Fruit fly (Drosophila melanogaster): ENCODE results near the gene CG32024.

Gene CG32024

DNA sequence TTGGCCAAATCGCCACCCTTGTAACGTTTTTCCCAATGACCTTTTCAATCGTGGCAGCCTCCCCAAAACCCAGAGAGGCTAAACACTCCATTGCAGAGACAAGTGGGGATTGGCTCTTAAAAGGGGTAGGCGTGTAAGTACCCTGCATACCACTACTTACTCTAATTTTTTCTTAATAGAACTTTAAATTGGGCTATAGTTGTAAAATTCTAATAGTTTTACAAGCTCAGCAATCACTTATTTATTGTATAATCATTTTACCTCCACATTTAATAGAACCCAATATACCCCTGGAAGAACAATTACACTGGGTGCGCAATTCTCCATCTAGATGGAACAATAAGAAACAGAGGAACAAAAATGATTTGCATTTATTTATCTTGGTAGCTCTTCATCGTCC lies 34.4 kb downstream of the CG32024 start (continued):
- TF ChIP-seq vvl (GFP tag; IDR thresholded peaks at IDR 0.05) (peak; percentile 88), CG17912 (GFP tag; optimal IDR thresholded peaks at IDR 0.05) (no peak), CG8924 (tag; optimal IDR thresholded peaks at IDR 0.05) (peak; percentile 80), CG14441 (GFP tag; IDR thresholded peaks at IDR 0.05) (peak; percentile 69), Atf6 (GFP tag; IDR thresholded peaks at IDR 0.05) (peak; percentile 78), ac (GFP tag; optimal IDR thresholded peaks at IDR 0.05) (no peak), Dek (tag; optimal IDR thresholded peaks at IDR 0.05) (peak; percentile 62), wdn (GFP tag; IDR thresholded peaks at IDR 0.05) (peak; percentile 47), tin (GFP tag; optimal IDR thresholded peaks at IDR 0.05) (peak; percentile 55), CG17612 (GFP tag; IDR thresholded peaks at IDR 0.05) (peak; percentile 51; the same call in 1 of the 2 replicates), twi (tag; optimal IDR thresholded peaks at IDR 0.05) (peak; percentile 42), Myb (GFP tag; optimal IDR thresholded peaks at IDR 0.05) (peak; percentile 40), Hr78 (GFP tag; optimal IDR thresholded peaks at IDR 0.05) (no peak), Doc2 (GFP tag; IDR thresholded peaks at IDR 0.05) (no peak), CTCF (GFP tag; optimal IDR thresholded peaks at IDR 0.05) (no peak), CG34224 (GFP tag; IDR thresholded peaks at IDR 0.05; ENCODE audit: partially characterized antibody) (no peak), CG1792 (GFP tag; optimal IDR thresholded peaks at IDR 0.05) (peak; percentile 14), en (GFP tag; optimal IDR thresholded peaks at IDR 0.05) (peak; percentile 39), CG18262 (tag; optimal IDR thresholded peaks at IDR 0.05) (peak; percentile 77), peb (GFP tag; IDR thresholded peaks at IDR 0.05) (peak; percentile 60; the same call in 1 of the 2 replicates), CG32772 (GFP tag; IDR thresholded peaks at IDR 0.05) (peak; percentile 74), Bteb2 (GFP tag; optimal IDR thresholded peaks at IDR 0.05) (peak; percentile 37), CG5953 (GFP tag; IDR thresholded peaks at IDR 0.05) (peak; percentile 66), Hr39 (optimal IDR thresholded peaks at IDR 0.05) (no peak), bsh (GFP tag; optimal IDR thresholded peaks at IDR 0.05) (peak in 1 of 2 experiments; percentile 85), Lhr (GFP tag; optimal IDR thresholded peaks at IDR 0.05) (peak; percentile 37), CG4730 (GFP tag; IDR thresholded peaks at IDR 0.05) (peak; percentile 74), CG3407 (GFP tag; optimal IDR thresholded peaks at IDR 0.05) (no peak), CG10979 (tag; optimal IDR thresholded peaks at IDR 0.05) (peak; percentile 79), tx (GFP tag; optimal IDR thresholded peaks at IDR 0.05) (peak; percentile 41), Hr51 (GFP tag; optimal IDR thresholded peaks at IDR 0.05) (peak in 1 of 2 experiments; percentile 81), jumu (GFP tag; optimal IDR thresholded peaks at IDR 0.05) (peak; percentile 34), CG7745 (tag; optimal IDR thresholded peaks at IDR 0.05) (no peak), HmgD (GFP tag; optimal IDR thresholded peaks at IDR 0.05) (no peak), CG2712 (tag; optimal IDR thresholded peaks at IDR 0.05) (peak; percentile 85), CG18011 (GFP tag; optimal IDR thresholded peaks at IDR 0.05) (peak; percentile 25), emc (GFP tag; optimal IDR thresholded peaks at IDR 0.05) (peak; percentile 25), br (optimal IDR thresholded peaks at IDR 0.05) (no peak), toy (GFP tag; IDR thresholded peaks at IDR 0.05) (no peak), B-H2 (GFP tag; optimal IDR thresholded peaks at IDR 0.05) (no peak), CG32532 (GFP tag; IDR thresholded peaks at IDR 0.05) (peak; percentile 75), kni (GFP tag; optimal IDR thresholded peaks at IDR 0.05) (no peak), CG7372 (GFP tag; IDR thresholded peaks at IDR 0.05) (peak; percentile 73), Max (GFP tag; optimal IDR thresholded peaks at IDR 0.05) (peak; percentile 45), TFAM (GFP tag; optimal IDR thresholded peaks at IDR 0.05) (no peak), btn (GFP tag; optimal IDR thresholded peaks at IDR 0.05) (peak; percentile 31), Fer3 (tag; optimal IDR thresholded peaks at IDR 0.05) (peak; percentile 79), CG8281 (tag; optimal IDR thresholded peaks at IDR 0.05) (peak; percentile 28), jing (GFP tag; optimal IDR thresholded peaks at IDR 0.05) (peak; percentile 62), bcd (GFP tag; optimal IDR thresholded peaks at IDR 0.05) (peak; percentile 70), CG16863 (GFP tag; optimal IDR thresholded peaks at IDR 0.05) (peak; percentile 56), bbx (GFP tag; IDR thresholded peaks at IDR 0.05; ENCODE audit: partially characterized antibody) (no peak)

Data from whole organism, embryonic.